Worm (Caenorhabditis elegans): Measurements from ENCODE around the gene F01G10.4.

The F01G10.4 gene

DNA sequence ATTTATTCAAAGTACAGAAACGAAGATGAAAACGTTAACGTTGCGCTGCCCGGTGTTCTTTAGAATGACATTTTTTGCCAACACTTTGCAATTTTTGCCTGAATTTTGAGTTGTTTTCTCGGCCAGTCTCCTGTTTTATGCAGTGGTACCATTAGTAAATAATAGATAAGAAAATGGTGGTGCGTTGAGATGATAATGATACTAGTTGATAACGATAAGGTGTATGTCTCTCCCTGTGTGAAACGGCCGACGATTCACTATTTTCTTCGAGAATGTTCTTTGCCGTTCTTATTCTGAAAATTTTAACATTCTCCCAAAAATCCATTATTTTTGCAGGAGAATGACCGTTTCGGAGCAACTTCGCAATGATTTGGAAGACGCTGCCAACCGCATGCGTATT, 10.9 kb upstream of the F01G10.4 start, which contains the start of gene tkt-1:
Gene tkt-1 (plus strand): TSS at position 337 of the 400 bp plus-strand sequence.
- peak; percentile 67 for TF ChIP-seq elt-2 (tag; optimal IDR thresholded peaks at IDR 0.05)
- peak in 5 of 6 experiments; percentile 56 to 81 (median 68) for TF ChIP-seq elt-3 (tag; optimal IDR thresholded peaks at IDR 0.05)
- TF ChIP-seq ets-5 (GFP tag; IDR thresholded peaks at IDR 0.05): no peak
- no peak for TF ChIP-seq skn-1 (tag; optimal IDR thresholded peaks at IDR 0.05)
- TF ChIP-seq fkh-8 (tag; optimal IDR thresholded peaks at IDR 0.05): no peak
- TF ChIP-seq snu-23 (GFP tag; optimal IDR thresholded peaks at IDR 0.05): peak; percentile 10
- TF ChIP-seq unc-130 (tag; optimal IDR thresholded peaks at IDR 0.05): peak; percentile 15
- no peak for TF ChIP-seq ces-1 (GFP tag; optimal IDR thresholded peaks at IDR 0.05)
- TF ChIP-seq lin-35 (GFP tag; optimal IDR thresholded peaks at IDR 0.05): peak in 1 of 2 experiments; percentile 28
- peak in 1 of 3 experiments; percentile 17 for TF ChIP-seq dpl-1 (GFP tag; optimal IDR thresholded peaks at IDR 0.05)
- peak; percentile 4 for TF ChIP-seq nhr-71 (tag; optimal IDR thresholded peaks at IDR 0.05)
- no peak for TF ChIP-seq irx-1 (tag; optimal IDR thresholded peaks at IDR 0.05)
- TF ChIP-seq nhr-20 (tag; optimal IDR thresholded peaks at IDR 0.05): no peak
- no peak for TF ChIP-seq lsy-2 (tag; optimal IDR thresholded peaks at IDR 0.05)
- TF ChIP-seq hlh-17 (GFP tag; optimal IDR thresholded peaks at IDR 0.05; ENCODE audit: borderline replicate concordance): no peak
- TF ChIP-seq nhr-12 (tag; optimal IDR thresholded peaks at IDR 0.05): no peak
- peak; percentile 48 for TF ChIP-seq pqm-1 (tag; optimal IDR thresholded peaks at IDR 0.05)

ce11 chrIV:10242458-10243123, 10.2 kb upstream of the F01G10.4 start:
- TF ChIP-seq nhr-77 (tag; optimal IDR thresholded peaks at IDR 0.05) (peak; percentile 11), skn-1 (tag; optimal IDR thresholded peaks at IDR 0.05) (peak; percentile 50), C16A3.4 (tag; optimal IDR thresholded peaks at IDR 0.05) (peak; percentile 21), zag-1 (tag; optimal IDR thresholded peaks at IDR 0.05) (no peak), snu-23 (GFP tag; optimal IDR thresholded peaks at IDR 0.05) (peak; percentile 45), nhr-85 (tag) (peak; percentile 75), ceh-82 (tag; optimal IDR thresholded peaks at IDR 0.05) (no peak), blmp-1 (tag; optimal IDR thresholded peaks at IDR 0.05) (peak; percentile 72), lin-35 (GFP tag; optimal IDR thresholded peaks at IDR 0.05) (peak; percentile 81 to 91), efl-3 (GFP tag; optimal IDR thresholded peaks at IDR 0.05) (no peak), mep-1 (tag; optimal IDR thresholded peaks at IDR 0.05) (peak; percentile 41), alr-1 (tag; optimal IDR thresholded peaks at IDR 0.05; ENCODE audit: borderline replicate concordance) (no peak), elt-3 (tag; optimal IDR thresholded peaks at IDR 0.05) (peak in 1 of 6 experiments; percentile 7), nhr-20 (tag; optimal IDR thresholded peaks at IDR 0.05) (peak; percentile 57), nhr-71 (tag; optimal IDR thresholded peaks at IDR 0.05) (peak; percentile 44), C34B4.2 (tag; optimal IDR thresholded peaks at IDR 0.05) (no peak), nhr-19 (GFP tag; conservative IDR thresholded peaks at IDR 0.05) (0 out of 2 replicates have a peak, but pooled peaks have one; percentile 14), nhr-12 (tag; optimal IDR thresholded peaks at IDR 0.05) (no peak), rnt-1 (tag; optimal IDR thresholded peaks at IDR 0.05) (peak; percentile 61), lsy-2 (tag; optimal IDR thresholded peaks at IDR 0.05) (peak in 1 of 2 experiments; percentile 55), dpl-1 (GFP tag; optimal IDR thresholded peaks at IDR 0.05) (peak; percentile 71 to 87 (median 85)), ceh-90 (tag; optimal IDR thresholded peaks at IDR 0.05) (peak; percentile 61), efl-1 (optimal IDR thresholded peaks at IDR 0.05) (peak; percentile 83 to 92), efl-1 (GFP tag; optimal IDR thresholded peaks at IDR 0.05 in 1 of 2) (peak; percentile 86 to 98), pqm-1 (tag; optimal IDR thresholded peaks at IDR 0.05) (no peak), sptf-1 (tag; optimal IDR thresholded peaks at IDR 0.05) (no peak), tbx-2 (tag; optimal IDR thresholded peaks at IDR 0.05) (peak; percentile 49), lir-3 (tag; optimal IDR thresholded peaks at IDR 0.05; ENCODE audit: poor library complexity) (peak; percentile 40), swsn-7 (tag; optimal IDR thresholded peaks at IDR 0.05) (peak; percentile 1), unc-130 (tag; optimal IDR thresholded peaks at IDR 0.05) (peak; percentile 41), xbp-1 (tag; optimal IDR thresholded peaks at IDR 0.05) (peak; percentile 8), lin-14 (GFP tag; optimal IDR thresholded peaks at IDR 0.05) (peak; percentile 52), lin-13 (GFP tag; optimal IDR thresholded peaks at IDR 0.05) (peak; percentile 4)
